Fruit fly (Drosophila melanogaster): ENCODE results near the gene CG12310.

DNA sequence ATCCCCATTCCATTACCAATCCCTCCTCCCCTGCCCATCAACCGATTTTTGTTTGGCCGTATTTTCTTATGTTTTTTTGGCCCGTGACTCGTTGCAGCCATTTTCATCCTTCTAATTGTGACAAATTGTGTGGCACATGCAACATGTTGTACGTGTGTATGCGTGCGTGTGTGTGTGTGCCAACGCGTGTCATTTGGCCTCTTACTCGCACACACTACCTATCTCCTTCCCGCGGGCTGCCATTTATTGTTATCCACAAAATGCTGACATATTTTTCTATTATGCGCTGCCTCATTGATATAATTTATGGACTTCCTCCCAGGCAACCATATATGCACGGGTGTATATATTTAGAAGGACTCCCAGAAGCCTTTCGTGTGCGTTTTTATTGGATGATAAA, 18.8 kb downstream of the CG12310 start:
- no peak for TF ChIP-seq Hr4 (GFP tag; optimal IDR thresholded peaks at IDR 0.05)
- TF ChIP-seq CG10669 (GFP tag; optimal IDR thresholded peaks at IDR 0.05) = no peak

Data from whole organism, prepupa.